5 worm cellular contexts compared by ENCODE assay signal in the genomic region with DNA sequence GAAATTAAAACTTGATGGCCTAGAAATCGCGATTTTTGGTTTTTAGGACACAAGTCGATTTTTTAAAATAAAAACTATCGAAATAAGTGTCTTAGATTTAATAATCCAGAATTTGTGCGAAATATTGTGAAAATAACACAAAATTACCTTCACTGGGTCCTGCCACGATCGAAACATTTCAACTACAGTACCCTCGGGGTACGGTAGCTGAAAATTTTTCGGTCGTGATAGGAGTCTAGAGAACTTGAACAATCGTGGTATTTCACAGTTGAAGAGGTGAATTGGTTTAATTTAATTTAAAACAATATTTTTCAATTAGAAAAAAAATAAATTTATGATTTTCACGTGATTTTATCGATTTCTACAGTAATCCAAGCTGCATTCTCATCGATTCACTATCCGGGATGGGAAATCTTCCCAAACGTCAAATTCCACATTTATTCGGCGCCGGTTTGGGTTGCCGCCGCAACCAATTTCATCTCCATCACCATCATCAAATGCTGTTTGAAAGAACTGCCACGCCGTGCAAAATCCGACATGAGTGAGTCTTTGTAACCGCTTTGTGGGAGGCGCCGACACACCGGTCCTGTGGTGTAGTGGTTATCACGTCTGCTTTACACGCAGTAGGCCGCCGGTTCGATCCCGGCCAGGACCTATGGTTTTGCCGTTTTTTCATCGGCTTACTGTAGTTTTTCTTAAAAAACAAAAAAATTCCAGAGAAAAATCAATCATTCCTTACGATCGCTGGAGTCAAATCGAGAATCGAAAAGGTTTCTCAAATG.
A peak's percentile ranks its signal among the peaks of the same experiment; 100 is the strongest.
TF ChIP-seq lines count a peak whose summit lies in the region.

No protein-coding gene starts in this region.

TF ChIP-seq in whole organism, L1 larva, 84 proteins besides CTCF, POLR2A, EP300 and RAD21 (continues in another document):
- TF ChIP-seq irx-1 (tag; optimal IDR thresholded peaks at IDR 0.05; lab: Kevin White, UChicago): peak; percentile 59
- peak; percentile 34 for TF ChIP-seq snpc-4 (tag; optimal IDR thresholded peaks at IDR 0.05; lab: Kevin White, UChicago)
- TF ChIP-seq nhr-76 (tag; optimal IDR thresholded peaks at IDR 0.05; lab: Kevin White, UChicago): no peak
- TF ChIP-seq ceh-88 (GFP tag; IDR thresholded peaks at IDR 0.05; lab: Robert Waterston, UW): no peak
- TF ChIP-seq lin-13 (GFP tag; optimal IDR thresholded peaks at IDR 0.05; lab: Kevin White, UChicago): peak; percentile 49
- TF ChIP-seq F16B12.6 (tag; optimal IDR thresholded peaks at IDR 0.05; lab: Kevin White, UChicago): no peak
- peak; percentile 22; the same call in 1 of the 2 replicates for TF ChIP-seq isw-1 (GFP tag; IDR thresholded peaks at IDR 0.05; lab: Robert Waterston, UW)
- TF ChIP-seq elt-3 (tag; optimal IDR thresholded peaks at IDR 0.05; lab: Kevin White, UChicago): peak in 1 of 6 experiments; percentile 34
- TF ChIP-seq efl-3 (GFP tag; optimal IDR thresholded peaks at IDR 0.05; lab: Kevin White, UChicago): no peak
- TF ChIP-seq dpl-1 (GFP tag; optimal IDR thresholded peaks at IDR 0.05; lab: Kevin White, UChicago): peak; percentile 38 to 58 (median 42)
- TF ChIP-seq jun-1 (tag; optimal IDR thresholded peaks at IDR 0.05; lab: Kevin White, UChicago): peak; percentile 49
- peak; percentile 66 for TF ChIP-seq unc-130 (tag; optimal IDR thresholded peaks at IDR 0.05; lab: Kevin White, UChicago)
- TF ChIP-seq ztf-11 (tag; optimal IDR thresholded peaks at IDR 0.05; lab: Kevin White, UChicago): peak in 1 of 2 experiments; percentile 31
- TF ChIP-seq aha-1 (tag; optimal IDR thresholded peaks at IDR 0.05; lab: Kevin White, UChicago): no peak
- peak; percentile 30 for TF ChIP-seq skn-1 (tag; optimal IDR thresholded peaks at IDR 0.05; lab: Kevin White, UChicago)
- TF ChIP-seq lin-39 (tag; optimal IDR thresholded peaks at IDR 0.05; lab: Kevin White, UChicago): no peak

TF ChIP-seq in whole organism, L3 larva, 47 proteins besides CTCF, POLR2A, EP300 and RAD21 (continues in another document):
- TF ChIP-seq fkh-2 (tag; optimal IDR thresholded peaks at IDR 0.05; lab: Kevin White, UChicago): no peak
- no peak for TF ChIP-seq ztf-4 (tag; optimal IDR thresholded peaks at IDR 0.05; lab: Kevin White, UChicago)
- no peak for TF ChIP-seq nhr-67 (tag; optimal IDR thresholded peaks at IDR 0.05; lab: Kevin White, UChicago)
- peak; percentile 48 for TF ChIP-seq pha-4 (tag; optimal IDR thresholded peaks at IDR 0.05; lab: Kevin White, UChicago)
- no peak for TF ChIP-seq nhr-12 (tag; optimal IDR thresholded peaks at IDR 0.05; lab: Kevin White, UChicago)
- TF ChIP-seq nhr-76 (tag; optimal IDR thresholded peaks at IDR 0.05; lab: Kevin White, UChicago): no peak
- peak; percentile 75 for TF ChIP-seq hmg-11 (tag; optimal IDR thresholded peaks at IDR 0.05; lab: Kevin White, UChicago)
- TF ChIP-seq ceh-82 (tag; optimal IDR thresholded peaks at IDR 0.05; lab: Kevin White, UChicago): no peak
- no peak for TF ChIP-seq ceh-9 (tag; optimal IDR thresholded peaks at IDR 0.05; lab: Kevin White, UChicago)
- no peak for TF ChIP-seq ZK546.5 (tag; optimal IDR thresholded peaks at IDR 0.05; lab: Kevin White, UChicago)
- no peak for TF ChIP-seq egl-27 (tag; optimal IDR thresholded peaks at IDR 0.05; lab: Kevin White, UChicago)
- peak; percentile 70 for TF ChIP-seq lin-39 (tag; optimal IDR thresholded peaks at IDR 0.05; lab: Kevin White, UChicago)
- peak; percentile 18 for TF ChIP-seq egl-5 (tag; optimal IDR thresholded peaks at IDR 0.05; lab: Kevin White, UChicago)
- TF ChIP-seq lin-15B (tag; optimal IDR thresholded peaks at IDR 0.05; lab: Kevin White, UChicago): peak; percentile 32
- TF ChIP-seq zag-1 (tag; optimal IDR thresholded peaks at IDR 0.05; lab: Kevin White, UChicago): no peak
- peak; percentile 2 for TF ChIP-seq ceh-16 (tag; optimal IDR thresholded peaks at IDR 0.05; lab: Kevin White, UChicago)
- no peak for TF ChIP-seq pqm-1 (tag; optimal IDR thresholded peaks at IDR 0.05; lab: Kevin White, UChicago)
- TF ChIP-seq nhr-28 (tag; optimal IDR thresholded peaks at IDR 0.05; lab: Kevin White, UChicago): no peak

TF ChIP-seq in whole organism, early embryonic, 17 proteins besides CTCF, POLR2A, EP300 and RAD21:
- TF ChIP-seq aly-1 (tag; optimal IDR thresholded peaks at IDR 0.05; lab: Kevin White, UChicago): peak; percentile 68
- TF ChIP-seq sea-1 (GFP tag; conservative IDR thresholded peaks at IDR 0.05; lab: Robert Waterston, UW): peak; percentile 63; the same call in 1 of the 2 replicates
- TF ChIP-seq ceh-36 (tag; optimal IDR thresholded peaks at IDR 0.05; lab: Kevin White, UChicago): peak; percentile 44
- TF ChIP-seq F13C5.2 (tag; optimal IDR thresholded peaks at IDR 0.05; lab: Kevin White, UChicago): peak; percentile 87
- no peak for TF ChIP-seq B0310.2 (tag; optimal IDR thresholded peaks at IDR 0.05; lab: Kevin White, UChicago)
- peak; percentile 57 for TF ChIP-seq ceh-13 (GFP tag; optimal IDR thresholded peaks at IDR 0.05; lab: Kevin White, UChicago)
- peak; percentile 47; the same call in 1 of the 2 replicates for TF ChIP-seq tbx-37 (GFP tag; conservative IDR thresholded peaks at IDR 0.05; lab: Robert Waterston, UW)
- TF ChIP-seq tbx-11 (GFP tag; IDR thresholded peaks at IDR 0.05; lab: Robert Waterston, UW): peak; percentile 64; the same call in 1 of the 2 replicates
- TF ChIP-seq hnd-1 (tag; optimal IDR thresholded peaks at IDR 0.05; lab: Kevin White, UChicago): peak; percentile 23
- no peak for TF ChIP-seq ama-1 (optimal IDR thresholded peaks at IDR 0.05; lab: Kevin White, UChicago)
- TF ChIP-seq hmbx-1 (tag; optimal IDR thresholded peaks at IDR 0.05; lab: Kevin White, UChicago): no peak
- no peak for TF ChIP-seq ets-7 (tag; optimal IDR thresholded peaks at IDR 0.05; lab: Kevin White, UChicago)
- TF ChIP-seq scrt-1 (GFP tag; IDR thresholded peaks at IDR 0.05; lab: Robert Waterston, UW): peak; percentile 69; the same call in 1 of the 2 replicates
- TF ChIP-seq pes-1 (GFP tag; IDR thresholded peaks at IDR 0.05; lab: Robert Waterston, UW): peak; percentile 81
- peak; percentile 88 for TF ChIP-seq hmg-4 (GFP tag; optimal IDR thresholded peaks at IDR 0.05; lab: Kevin White, UChicago)
- peak; percentile 43 for TF ChIP-seq tra-4 (tag; optimal IDR thresholded peaks at IDR 0.05; lab: Kevin White, UChicago)
- peak; percentile 76 for TF ChIP-seq flt-1 (GFP tag; IDR thresholded peaks at IDR 0.05; lab: Robert Waterston, UW)
TF ChIP-seq in whole organism, early embryonic: peak in this region for 13.

TF ChIP-seq in whole organism, midembryonic, 9 proteins besides CTCF, POLR2A, EP300 and RAD21:
- TF ChIP-seq ztf-23 (GFP tag; IDR thresholded peaks at IDR 0.05; lab: Robert Waterston, UW) (peak; percentile 74), flt-1 (GFP tag; IDR thresholded peaks at IDR 0.05; lab: Robert Waterston, UW) (peak; percentile 84), ztf-29 (GFP tag; IDR thresholded peaks at IDR 0.05; lab: Robert Waterston, UW) (peak; percentile 62; the same call in 1 of the 2 replicates), cog-1 (tag; optimal IDR thresholded peaks at IDR 0.05; lab: Kevin White, UChicago) (peak; percentile 75), klf-2 (GFP tag; conservative IDR thresholded peaks at IDR 0.05; lab: Robert Waterston, UW) (no peak), ref-1 (GFP tag; conservative IDR thresholded peaks at IDR 0.05; lab: Robert Waterston, UW) (peak; percentile 60), T22C8.4 (GFP tag; IDR thresholded peaks at IDR 0.05; lab: Robert Waterston, UW) (no peak; the same call in 1 of the 2 replicates), tab-1 (GFP tag; IDR thresholded peaks at IDR 0.05; lab: Robert Waterston, UW) (no peak)

TF ChIP-seq in whole organism, young adult, 124 proteins besides CTCF, POLR2A, EP300 and RAD21 (continues in another document):
- TF ChIP-seq ztf-26 (tag; optimal IDR thresholded peaks at IDR 0.05; lab: Kevin White, UChicago) (peak; percentile 17), sea-2 (GFP tag; IDR thresholded peaks at IDR 0.05; lab: Robert Waterston, UW) (no peak), him-1 (tag; optimal IDR thresholded peaks at IDR 0.05; lab: Kevin White, UChicago) (peak; percentile 53), tbp1 (GFP tag; optimal IDR thresholded peaks at IDR 0.05; lab: Kevin White, UChicago) (peak; percentile 89), dpff-1 (tag; optimal IDR thresholded peaks at IDR 0.05; lab: Kevin White, UChicago) (no peak), hmg-1.2 (GFP tag; IDR thresholded peaks at IDR 0.05; lab: Robert Waterston, UW) (peak; percentile 63), nhr-90 (tag; optimal IDR thresholded peaks at IDR 0.05; lab: Kevin White, UChicago) (peak; percentile 14), attf-3 (GFP tag; conservative IDR thresholded peaks at IDR 0.05; lab: Robert Waterston, UW) (0 out of 2 replicates have a peak, but pooled peaks have one; percentile 40), B0261.1 (tag; optimal IDR thresholded peaks at IDR 0.05; lab: Kevin White, UChicago) (peak; percentile 81), ets-4 (GFP tag; optimal IDR thresholded peaks at IDR 0.05; lab: Kevin White, UChicago) (no peak), nhr-80 (tag; optimal IDR thresholded peaks at IDR 0.05; lab: Kevin White, UChicago) (peak; percentile 8), rpc-1 (optimal IDR thresholded peaks at IDR 0.05; lab: Kevin White, UChicago) (peak; percentile 46), rpc-1 (tag; optimal IDR thresholded peaks at IDR 0.05; lab: Kevin White, UChicago) (peak; percentile 69), ztf-25 (GFP tag; IDR thresholded peaks at IDR 0.05; lab: Robert Waterston, UW) (0 out of 2 replicates have a peak, but pooled peaks have one; percentile 24), die-1 (tag; optimal IDR thresholded peaks at IDR 0.05; lab: Kevin White, UChicago) (peak; percentile 49), ztf-18 (tag; optimal IDR thresholded peaks at IDR 0.05; lab: Kevin White, UChicago) (peak; percentile 7), rec-8 (tag; optimal IDR thresholded peaks at IDR 0.05; lab: Kevin White, UChicago) (no peak), K11D2.4 (GFP tag; IDR thresholded peaks at IDR 0.05; lab: Robert Waterston, UW) (no peak), ztf-28 (GFP tag; IDR thresholded peaks at IDR 0.05; lab: Robert Waterston, UW) (no peak), nfyb-1 (GFP tag; IDR thresholded peaks at IDR 0.05; lab: Robert Waterston, UW) (peak; percentile 59), pbrm-1 (GFP tag; IDR thresholded peaks at IDR 0.05; lab: Robert Waterston, UW) (peak; percentile 42; the same call in 1 of the 2 replicates), B0019.2 (GFP tag; conservative IDR thresholded peaks at IDR 0.05; lab: Robert Waterston, UW) (0 out of 2 replicates have a peak, but pooled peaks have one; percentile 30), F23B12.7 (tag; optimal IDR thresholded peaks at IDR 0.05; lab: Kevin White, UChicago; ENCODE audit: insufficient read depth) (peak; percentile 43), ZK185.1 (tag; optimal IDR thresholded peaks at IDR 0.05; lab: Kevin White, UChicago; ENCODE audit: poor library complexity, severe bottlenecking) (no peak), ceh-27 (GFP tag; optimal IDR thresholded peaks at IDR 0.05; lab: Kevin White, UChicago) (peak; percentile 56), snpc-4 (GFP tag; optimal IDR thresholded peaks at IDR 0.05; lab: Kevin White, UChicago) (no peak), snpc-4 (tag; optimal IDR thresholded peaks at IDR 0.05; lab: Kevin White, UChicago) (peak in 3 of 4 experiments; percentile 12 to 43 (median 42))
